Fruit fly (Drosophila melanogaster): Measurements from ENCODE around the gene CG7974.

CG7974 gene

dm6 chr3L:1664876-1665275 lies at the start of gene CG7974, which contains the start of gene Srrm234:
Gene CG7974 (plus strand): TSS chr3L:1665138.
Gene Srrm234 (minus strand): TSS chr3L:1665064.
- TF ChIP-seq CG8478 (optimal IDR thresholded peaks at IDR 0.05) (no peak), Dll (optimal IDR thresholded peaks at IDR 0.05) (no peak), pan (optimal IDR thresholded peaks at IDR 0.05) (no peak), usp (GFP tag; optimal IDR thresholded peaks at IDR 0.05) (no peak), EcR (GFP tag; optimal IDR thresholded peaks at IDR 0.05) (no peak), psq (optimal IDR thresholded peaks at IDR 0.05) (no peak)

dm6 chr3L:1615701-1616100 lies 49.2 kb upstream of the CG7974 start, which contains the start of gene CG12105:
Gene CG12105 (minus strand): TSS chr3L:1615801.
- TF ChIP-seq CG8478 (optimal IDR thresholded peaks at IDR 0.05) (no peak), pan (optimal IDR thresholded peaks at IDR 0.05) (no peak), EcR (GFP tag; optimal IDR thresholded peaks at IDR 0.05) (no peak), psq (optimal IDR thresholded peaks at IDR 0.05) (no peak), usp (GFP tag; optimal IDR thresholded peaks at IDR 0.05) (no peak), Dll (optimal IDR thresholded peaks at IDR 0.05) (no peak)

dm6 chr3L:1618116-1618727 lies 46.7 kb upstream of the CG7974 start, which contains the start of the genes CG13926, ABCB7 and CG33230:
Gene CG13926 (minus strand): TSS chr3L:1618158.
Gene ABCB7 (plus strand): TSS chr3L:1618414.
Gene CG33230 (plus strand): TSS chr3L:1618414.
- TF ChIP-seq pan (optimal IDR thresholded peaks at IDR 0.05) (no peak), Dll (optimal IDR thresholded peaks at IDR 0.05) (no peak), EcR (GFP tag; optimal IDR thresholded peaks at IDR 0.05) (no peak), psq (optimal IDR thresholded peaks at IDR 0.05) (no peak), CG8478 (optimal IDR thresholded peaks at IDR 0.05) (no peak), usp (GFP tag; optimal IDR thresholded peaks at IDR 0.05) (no peak)

- no peak for TF ChIP-seq pan (optimal IDR thresholded peaks at IDR 0.05)
- no peak for TF ChIP-seq psq (optimal IDR thresholded peaks at IDR 0.05)
- no peak for TF ChIP-seq usp (GFP tag; optimal IDR thresholded peaks at IDR 0.05)
- no peak for TF ChIP-seq CG8478 (optimal IDR thresholded peaks at IDR 0.05)
- no peak for TF ChIP-seq Dll (optimal IDR thresholded peaks at IDR 0.05)
- no peak for TF ChIP-seq EcR (GFP tag; optimal IDR thresholded peaks at IDR 0.05)
These were observed 38.0 kb upstream of the CG7974 start for dm6 chr3L:1626924-1627323.

- TF ChIP-seq Dll (optimal IDR thresholded peaks at IDR 0.05) (no peak), pan (optimal IDR thresholded peaks at IDR 0.05) (no peak), CG8478 (optimal IDR thresholded peaks at IDR 0.05) (no peak), EcR (GFP tag; optimal IDR thresholded peaks at IDR 0.05) (no peak), usp (GFP tag; optimal IDR thresholded peaks at IDR 0.05) (no peak), psq (optimal IDR thresholded peaks at IDR 0.05) (no peak)
These were observed 36.6 kb upstream of the CG7974 start, which contains the start of gene CG13928 for dm6 chr3L:1628176-1628866. Gene CG13928 (minus strand): TSS chr3L:1628377.

dm6 chr3L:1629064-1629777 lies 35.7 kb upstream of the CG7974 start, which contains the start of gene GC:
Gene GC (minus strand): TSS chr3L:1629301.
- TF ChIP-seq psq (optimal IDR thresholded peaks at IDR 0.05) = no peak
- no peak for TF ChIP-seq Dll (optimal IDR thresholded peaks at IDR 0.05)
- no peak for TF ChIP-seq usp (GFP tag; optimal IDR thresholded peaks at IDR 0.05)
- TF ChIP-seq CG8478 (optimal IDR thresholded peaks at IDR 0.05) = no peak
- TF ChIP-seq pan (optimal IDR thresholded peaks at IDR 0.05) = no peak
- TF ChIP-seq EcR (GFP tag; optimal IDR thresholded peaks at IDR 0.05) = no peak

dm6 chr3L:1636886-1637285 lies 28.1 kb upstream of the CG7974 start:
- TF ChIP-seq psq (optimal IDR thresholded peaks at IDR 0.05) (no peak), pan (optimal IDR thresholded peaks at IDR 0.05) (no peak), EcR (GFP tag; optimal IDR thresholded peaks at IDR 0.05) (no peak), Dll (optimal IDR thresholded peaks at IDR 0.05) (no peak), CG8478 (optimal IDR thresholded peaks at IDR 0.05) (no peak), usp (GFP tag; optimal IDR thresholded peaks at IDR 0.05) (no peak)

dm6 chr3L:1637652-1638051 lies 27.3 kb upstream of the CG7974 start, which contains the start of gene nSyb:
Gene nSyb (minus strand): TSS chr3L:1637752.
- TF ChIP-seq EcR (GFP tag; optimal IDR thresholded peaks at IDR 0.05) (no peak), usp (GFP tag; optimal IDR thresholded peaks at IDR 0.05) (no peak), pan (optimal IDR thresholded peaks at IDR 0.05) (no peak), Dll (optimal IDR thresholded peaks at IDR 0.05) (no peak), psq (optimal IDR thresholded peaks at IDR 0.05) (no peak), CG8478 (optimal IDR thresholded peaks at IDR 0.05) (no peak)

dm6 chr3L:1639185-1639812 lies 25.6 kb upstream of the CG7974 start, which contains the start of the genes Mettl2 and Bgb:
Gene Mettl2 (minus strand): TSS chr3L:1639235.
Gene Bgb (plus strand): TSS chr3L:1639711.
- TF ChIP-seq EcR (GFP tag; optimal IDR thresholded peaks at IDR 0.05) (no peak), Dll (optimal IDR thresholded peaks at IDR 0.05) (no peak), CG8478 (optimal IDR thresholded peaks at IDR 0.05) (no peak), pan (optimal IDR thresholded peaks at IDR 0.05) (no peak), psq (optimal IDR thresholded peaks at IDR 0.05) (no peak), usp (GFP tag; optimal IDR thresholded peaks at IDR 0.05) (no peak)

- TF ChIP-seq EcR (GFP tag; optimal IDR thresholded peaks at IDR 0.05) = no peak
- TF ChIP-seq psq (optimal IDR thresholded peaks at IDR 0.05) = no peak
- no peak for TF ChIP-seq usp (GFP tag; optimal IDR thresholded peaks at IDR 0.05)
- TF ChIP-seq pan (optimal IDR thresholded peaks at IDR 0.05) = no peak
- TF ChIP-seq CG8478 (optimal IDR thresholded peaks at IDR 0.05) = no peak
- TF ChIP-seq Dll (optimal IDR thresholded peaks at IDR 0.05) = no peak
These were observed 19.9 kb upstream of the CG7974 start, which contains the start of the genes alphaCOP and CG13919 for dm6 chr3L:1644920-1645567. Gene alphaCOP (minus strand): TSS chr3L:1645199. Gene CG13919 (plus strand): TSS chr3L:1645467.
